Worm (Caenorhabditis elegans) whole organism, L4 larva: ENCODE measurements around the gene oma-2.
A peak's percentile ranks its signal among the peaks of the same experiment; 100 is the strongest.

Experiments
- F44E2.7 ChIP-seq: fragments of 200-800 bp; sonication (Bioruptor generic); IDR thresholded peaks from 2 replicates; pipeline ENCODE4 v2.1.2; 2022; ENCODE audit warnings: missing genetic modification characterization, missing compliant biosample characterization
- F49E8.2 ChIP-seq: sonication (generic microtip); optimal IDR thresholded peaks from 2 replicates; lab custom pipeline; 2016; ENCODE audit warnings: missing compliant biosample characterization, mild to moderate bottlenecking, missing genetic modification characterization, borderline replicate concordance
- T20F7.1 ChIP-seq: fragments of 200-800 bp; sonication (Bioruptor generic); optimal IDR thresholded peaks from 2 replicates; lab custom pipeline; 2018; ENCODE audit warnings: mild to moderate bottlenecking, missing genetic modification characterization, missing compliant biosample characterization
- Y5F2A.4 ChIP-seq: fragments of 200-800 bp; sonication (Bioruptor generic); optimal IDR thresholded peaks from 2 replicates; lab custom pipeline; 2018; ENCODE audit warnings: mild to moderate bottlenecking, missing genetic modification characterization, missing compliant biosample characterization
- Y75B8A.6 ChIP-seq: fragments of 200-800 bp; sonication (Bioruptor generic); IDR thresholded peaks from 2 replicates; pipeline ENCODE4 v1.3.6; 2022; ENCODE audit warnings: missing genetic modification reagents, missing genetic modification characterization, missing compliant biosample characterization
- aha-1 ChIP-seq: fragments of 150-350 bp; peaks from one replicate; lab custom pipeline; 2014; ENCODE audit warnings: missing biosample characterization, missing genetic modification characterization
- ama-1 ChIP-seq: fragments of 150-350 bp; optimal IDR thresholded peaks from 2 replicates; lab custom pipeline; 2014; ENCODE audit warnings: inconsistent platforms, mixed read lengths
- ceh-62 ChIP-seq: sonication (generic microtip); optimal IDR thresholded peaks from 2 replicates; lab custom pipeline; 2017; ENCODE audit warnings: missing biosample characterization, missing genetic modification characterization
- daf-12 ChIP-seq: fragments of 150-350 bp; optimal IDR thresholded peaks from 2 replicates; lab custom pipeline; 2014; ENCODE audit warnings: missing biosample characterization, missing genetic modification reagents, missing genetic modification characterization
- daf-16 ChIP-seq, 3 experiments: sonication (generic microtip); optimal IDR thresholded peaks; 2 replicates each; lab custom pipeline; 2016 to 2017; ENCODE audit warnings: missing genetic modification characterization in 3 of 3, missing genetic modification reagents in 3 of 3, mild to moderate bottlenecking in 2 of 3, missing compliant biosample characterization in 2 of 3, missing biosample characterization in 1 of 3, moderate library complexity in 1 of 3
- daf-19 ChIP-seq: fragments of 200-800 bp; sonication (Bioruptor generic); conservative IDR thresholded peaks from 2 replicates; pipeline ENCODE4 v1.3.6; 2022; ENCODE audit warnings: missing genetic modification characterization, missing compliant biosample characterization
- dmd-6 ChIP-seq: fragments of 200-800 bp; sonication (Bioruptor generic); IDR thresholded peaks from 2 replicates; pipeline ENCODE4 v1.3.6; 2022; ENCODE audit warnings: missing genetic modification reagents, missing genetic modification characterization, missing compliant biosample characterization
- dmd-9 ChIP-seq: fragments of 200-800 bp; sonication (Bioruptor generic); IDR thresholded peaks from 2 replicates; pipeline ENCODE4 v1.3.6; 2022; ENCODE audit warnings: missing genetic modification reagents, missing genetic modification characterization, missing compliant biosample characterization
- dpl-1 ChIP-seq: fragments of 150-350 bp; optimal IDR thresholded peaks from 2 replicates; lab custom pipeline; 2014; ENCODE audit warnings: missing biosample characterization, missing genetic modification reagents, missing genetic modification characterization
- duxl-1 ChIP-seq: sonication (generic microtip); optimal IDR thresholded peaks from 2 replicates; lab custom pipeline; 2016; ENCODE audit warnings: mild to moderate bottlenecking, missing genetic modification characterization, moderate library complexity, missing compliant biosample characterization; ENCODE audit not compliant: poor library complexity
- egl-27 ChIP-seq: sonication (generic microtip); optimal IDR thresholded peaks from 3 replicates; lab custom pipeline; 2017; ENCODE audit warnings: missing biosample characterization, missing genetic modification reagents, missing genetic modification characterization
- fkh-10 ChIP-seq: fragments of 150-350 bp; optimal IDR thresholded peaks from 2 replicates; lab custom pipeline; 2014; ENCODE audit warnings: missing biosample characterization, missing genetic modification reagents, missing genetic modification characterization
- hlh-30 ChIP-seq: sonication (generic microtip); optimal IDR thresholded peaks from 2 replicates; lab custom pipeline; 2017; ENCODE audit warnings: antibody characterized with exemption, mild to moderate bottlenecking, missing genetic modification characterization, missing compliant biosample characterization; ENCODE audit not compliant: insufficient read depth
- hmg-1.1 ChIP-seq: fragments of 200-800 bp; sonication (Bioruptor generic); IDR thresholded peaks from 2 replicates; pipeline ENCODE4 v1.3.6; 2022; ENCODE audit warnings: missing genetic modification reagents, missing genetic modification characterization, missing compliant biosample characterization
- lim-7 ChIP-seq: fragments of 200-800 bp; sonication (Bioruptor generic); IDR thresholded peaks from 2 replicates; pipeline ENCODE4 v1.3.6; 2022; ENCODE audit warnings: missing genetic modification characterization, missing compliant biosample characterization
- lin-1 ChIP-seq: fragments of 200-800 bp; sonication (Bioruptor generic); IDR thresholded peaks from 2 replicates; pipeline ENCODE4 v1.3.6; 2022; ENCODE audit warnings: missing genetic modification reagents, missing genetic modification characterization, missing compliant biosample characterization
- lin-13 ChIP-seq: fragments of 150-350 bp; optimal IDR thresholded peaks from 2 replicates; lab custom pipeline; 2014; ENCODE audit warnings: missing biosample characterization, missing genetic modification reagents, missing genetic modification characterization
- lin-38 ChIP-seq: fragments of 200-800 bp; sonication (Bioruptor generic); IDR thresholded peaks from 2 replicates; pipeline ENCODE4 v1.3.6; 2022; ENCODE audit warnings: missing genetic modification reagents, missing genetic modification characterization, missing compliant biosample characterization
- lin-39 ChIP-seq: fragments of 150-350 bp; optimal IDR thresholded peaks from 2 replicates; lab custom pipeline; 2014; ENCODE audit warnings: missing biosample characterization, missing genetic modification reagents, missing genetic modification characterization
- lir-3 ChIP-seq: sonication (generic microtip); optimal IDR thresholded peaks from 2 replicates; lab custom pipeline; 2016; ENCODE audit warnings: mild to moderate bottlenecking, missing genetic modification characterization, missing compliant biosample characterization
- lsy-2 ChIP-seq, 2 experiments: fragments of 150-350 bp in 1 of 2; sonication (generic microtip) in 1 of 2; optimal IDR thresholded peaks; 2 replicates each; lab custom pipeline; 2014 to 2017; ENCODE audit warnings: missing biosample characterization in 2 of 2, missing genetic modification characterization in 2 of 2
- mep-1 ChIP-seq: fragments of 150-350 bp; sonication (generic microtip); optimal IDR thresholded peaks from 3 replicates; lab custom pipeline; 2014; ENCODE audit warnings: missing biosample characterization, missing genetic modification characterization
- mes-2 ChIP-seq: sonication (generic microtip); optimal IDR thresholded peaks from 2 replicates; lab custom pipeline; 2016; ENCODE audit warnings: missing genotype, mild to moderate bottlenecking, missing genetic modification characterization, missing compliant biosample characterization; ENCODE audit not compliant: poor library complexity, severe bottlenecking
- nhr-102 ChIP-seq: sonication (generic microtip); optimal IDR thresholded peaks from 2 replicates; lab custom pipeline; 2016; ENCODE audit warnings: mild to moderate bottlenecking, missing genetic modification characterization, moderate library complexity, missing compliant biosample characterization
- nhr-111 ChIP-seq: fragments of 200-800 bp; sonication (Bioruptor generic); optimal IDR thresholded peaks from 2 replicates; lab custom pipeline; 2018; ENCODE audit warnings: mild to moderate bottlenecking, missing genetic modification characterization, missing compliant biosample characterization
- nhr-28 ChIP-seq: fragments of 150-350 bp; optimal IDR thresholded peaks from 2 replicates; lab custom pipeline; 2014; ENCODE audit warnings: missing biosample characterization, missing genetic modification characterization
- nhr-48 ChIP-seq: sonication (generic microtip); optimal IDR thresholded peaks from 2 replicates; lab custom pipeline; 2016; ENCODE audit warnings: mild to moderate bottlenecking, missing genetic modification characterization, missing compliant biosample characterization
- nhr-6 ChIP-seq: fragments of 150-350 bp; optimal IDR thresholded peaks from 2 replicates; lab custom pipeline; 2014; ENCODE audit warnings: missing biosample characterization, missing genetic modification characterization
- nhr-76 ChIP-seq: fragments of 150-350 bp; optimal IDR thresholded peaks from 2 replicates; lab custom pipeline; 2014; ENCODE audit warnings: missing biosample characterization, missing genetic modification characterization
- pha-4 ChIP-seq, 2 experiments: fragments of 150-350 bp in 1 of 2; fragments of 200-800 bp in 1 of 2; sonication (Bioruptor generic) in 1 of 2; IDR thresholded peaks in 1 of 2; optimal IDR thresholded peaks in 1 of 2; 2 replicates each; pipeline versions ENCODE4 v1.3.6 to Lab custom; 2014 to 2022; ENCODE audit warnings: missing genetic modification characterization in 2 of 2, missing genetic modification reagents in 2 of 2, missing biosample characterization in 1 of 2, missing compliant biosample characterization in 1 of 2
- php-3 ChIP-seq: fragments of 200-800 bp; sonication (Bioruptor generic); IDR thresholded peaks from 2 replicates; pipeline ENCODE4 v1.3.6; 2022; ENCODE audit warnings: missing genetic modification reagents, missing genetic modification characterization, missing compliant biosample characterization
- pqm-1 ChIP-seq: sonication (generic microtip); optimal IDR thresholded peaks from 2 replicates; lab custom pipeline; 2017; ENCODE audit warnings: missing biosample characterization, missing genetic modification characterization
- set-16 ChIP-seq: fragments of 200-800 bp; sonication (Bioruptor generic); IDR thresholded peaks from 2 replicates; pipeline ENCODE4 v1.3.6; 2022; ENCODE audit warnings: missing genetic modification reagents, missing genetic modification characterization, missing compliant biosample characterization
- skn-1 ChIP-seq: fragments of 150-350 bp; optimal IDR thresholded peaks from 2 replicates; lab custom pipeline; 2014; ENCODE audit warnings: missing biosample characterization, missing genetic modification characterization
- snpc-1.2 ChIP-seq: fragments of 200-800 bp; sonication (Bioruptor generic); IDR thresholded peaks from 2 replicates; pipeline ENCODE4 v1.3.6; 2022; ENCODE audit warnings: missing genetic modification reagents, missing genetic modification characterization, missing compliant biosample characterization
- zip-11 ChIP-seq: fragments of 200-800 bp; sonication (Bioruptor generic); IDR thresholded peaks from 2 replicates; pipeline ENCODE4 v1.3.6; 2022; ENCODE audit warnings: missing genetic modification characterization, missing compliant biosample characterization
- zip-2 ChIP-seq: fragments of 150-350 bp; optimal IDR thresholded peaks from 2 replicates; lab custom pipeline; 2014; ENCODE audit warnings: missing biosample characterization, missing genetic modification characterization

oma-2 gene

ce11 chrV:8026343-8026742 lies 2.9 kb upstream of the oma-2 start, which contains the start of gene F43H9.4 (continued):
- no peak for TF ChIP-seq nhr-111 (GFP tag; lab: Kevin White, UChicago)
- no peak for TF ChIP-seq lin-1 (GFP tag; lab: Robert Waterston, UW)
- TF ChIP-seq skn-1 (tag; lab: Kevin White, UChicago), result no peak
- no peak for TF ChIP-seq F44E2.7
- no peak for TF ChIP-seq F49E8.2
- peak; percentile 75 for TF ChIP-seq nhr-28 (tag; lab: Kevin White, UChicago)
- TF ChIP-seq zip-2, result no peak
- TF ChIP-seq hmg-1.1 (GFP tag; lab: Robert Waterston, UW), result no peak
- TF ChIP-seq, all 104 proteins: peak for 11

- TF ChIP-seq daf-16 (GFP tag; optimal IDR thresholded peaks at IDR 0.05; lab: Kevin White, UChicago) (no peak), daf-16 (tag; optimal IDR thresholded peaks at IDR 0.05; lab: Kevin White, UChicago) (peak; percentile 73), nhr-48 (tag; lab: Kevin White, UChicago) (peak; percentile 18), nhr-76 (tag; lab: Kevin White, UChicago) (peak; percentile 3), dmd-6 (GFP tag; lab: Robert Waterston, UW) (peak; percentile 39), Y75B8A.6 (GFP tag; lab: Robert Waterston, UW) (0 out of 2 replicates have a peak, but pooled peaks have one; percentile 26), pha-4 (GFP tag; IDR thresholded peaks at IDR 0.05; lab: Robert Waterston, UW) (no peak), pha-4 (tag; optimal IDR thresholded peaks at IDR 0.05; lab: Kevin White, UChicago) (no peak), zip-2 (no peak), daf-12 (tag; lab: Kevin White, UChicago) (no peak), pqm-1 (tag; lab: Kevin White, UChicago) (peak; percentile 5), lir-3 (no peak), nhr-28 (tag; lab: Kevin White, UChicago) (peak; percentile 60)
These were observed 1.7 kb upstream of the oma-2 start for ce11 chrV:8027429-8028142.

ce11 chrV:8031121-8031520 lies 1.9 kb downstream of the oma-2 start, which contains the start of gene vars-1:
TSS of gene vars-1 (plus strand) at chrV:8031411.
- TF ChIP-seq daf-16 (GFP tag; optimal IDR thresholded peaks at IDR 0.05; lab: Kevin White, UChicago) (no peak), daf-16 (tag; optimal IDR thresholded peaks at IDR 0.05; lab: Kevin White, UChicago) (peak; percentile 37), php-3 (GFP tag; lab: Robert Waterston, UW) (no peak), egl-27 (tag; lab: Kevin White, UChicago) (no peak), mes-2 (tag; lab: Kevin White, UChicago) (peak; percentile 58), lin-13 (GFP tag; lab: Kevin White, UChicago) (no peak), nhr-102 (tag; lab: Kevin White, UChicago) (no peak), nhr-28 (tag; lab: Kevin White, UChicago) (peak; percentile 38), dmd-6 (GFP tag; lab: Robert Waterston, UW) (0 out of 2 replicates have a peak, but pooled peaks have one; percentile 13), nhr-6 (peak; percentile 4), mep-1 (tag; lab: Kevin White, UChicago) (peak; percentile 17), T20F7.1 (peak; percentile 46), lin-38 (GFP tag; lab: Robert Waterston, UW) (peak; percentile 93), fkh-10 (peak; percentile 7), hlh-30 (tag; lab: Kevin White, UChicago) (peak; percentile 49), daf-19 (GFP tag; lab: Robert Waterston, UW) (no peak), lim-7 (no peak), ama-1 (peak; percentile 33), duxl-1 (tag; lab: Kevin White, UChicago) (peak; percentile 19), ceh-62 (no peak), F49E8.2 (peak; percentile 7), lin-39 (no peak), lsy-2 (tag; optimal IDR thresholded peaks at IDR 0.05; lab: Kevin White, UChicago) (peak in 1 of 2 experiments; percentile 71), dmd-9 (GFP tag; lab: Robert Waterston, UW) (no peak), dpl-1 (GFP tag; lab: Kevin White, UChicago) (peak; percentile 93), set-16 (no peak), zip-11 (GFP tag; lab: Robert Waterston, UW) (no peak), aha-1 (tag; lab: Kevin White, UChicago) (peak; percentile 11), snpc-1.2 (GFP tag; lab: Robert Waterston, UW) (0 out of 2 replicates have a peak, but pooled peaks have one; percentile 31), Y5F2A.4 (GFP tag; lab: Kevin White, UChicago) (no peak)
